Fruit fly (Drosophila melanogaster) whole organism, embryonic: Measurements from ENCODE around the gene CG10254.

Experiments
- ATbp ChIP-seq: fragments of 200-800 bp; sonication (Bioruptor generic); optimal IDR thresholded peaks from 2 replicates; lab custom pipeline; 2017; ENCODE audit warnings: missing biosample characterization, mild to moderate bottlenecking, missing genetic modification characterization, missing genetic modification reagents
- Aef1 ChIP-seq: fragments of 200-800 bp; sonication (Bioruptor generic); IDR thresholded peaks from 3 replicates; pipeline ENCODE4 v1.3.6; 2022; ENCODE audit warnings: missing biosample characterization, missing genetic modification characterization
- B-H1 ChIP-seq: fragments of 200-800 bp; sonication (Bioruptor generic); IDR thresholded peaks from 3 replicates; pipeline ENCODE4 v1.3.6; 2022; ENCODE audit warnings: missing biosample characterization, missing genetic modification characterization
- CG13287 ChIP-seq: fragments of 200-800 bp; sonication (Bioruptor generic); IDR thresholded peaks from 2 replicates; pipeline ENCODE4 v1.3.6; 2022; ENCODE audit warnings: missing biosample characterization, missing genetic modification characterization; ENCODE audit not compliant: partially characterized antibody
- CG14014 ChIP-seq: fragments of 200-800 bp; sonication (Bioruptor generic); IDR thresholded peaks from 2 replicates; pipeline ENCODE4 v1.3.6; 2022; ENCODE audit warnings: missing biosample characterization, missing genetic modification characterization
- CG14050 ChIP-seq: fragments of 200-800 bp; sonication (Bioruptor generic); IDR thresholded peaks from 3 replicates; pipeline ENCODE4 v1.3.6; 2022; ENCODE audit warnings: missing biosample characterization, missing genetic modification characterization
- CG14441 ChIP-seq: fragments of 200-800 bp; sonication (Bioruptor generic); IDR thresholded peaks from 2 replicates; pipeline ENCODE4 v1.3.6; 2022; ENCODE audit warnings: missing biosample characterization, missing genetic modification characterization
- CG17359 ChIP-seq: fragments of 200-800 bp; sonication (Bioruptor generic); optimal IDR thresholded peaks from 3 replicates; lab custom pipeline; 2018; ENCODE audit warnings: missing biosample characterization, mild to moderate bottlenecking, missing genetic modification characterization, moderate library complexity
- CG17568 ChIP-seq: fragments of 200-800 bp; sonication (Bioruptor generic); optimal IDR thresholded peaks from 2 replicates; lab custom pipeline; 2018; ENCODE audit warnings: missing biosample characterization, mild to moderate bottlenecking, missing genetic modification characterization, moderate library complexity
- CG17912 ChIP-seq: fragments of 200-800 bp; sonication (Bioruptor generic); optimal IDR thresholded peaks from 2 replicates; lab custom pipeline; 2018; ENCODE audit warnings: missing biosample characterization, mild to moderate bottlenecking, missing genetic modification characterization
- CG18764 ChIP-seq: fragments of 200-800 bp; sonication (Bioruptor generic); optimal IDR thresholded peaks from 3 replicates; lab custom pipeline; 2016; ENCODE audit warnings: missing biosample characterization, missing genetic modification characterization
- CG2120 ChIP-seq: fragments of 200-800 bp; sonication (Bioruptor generic); optimal IDR thresholded peaks from 3 replicates; lab custom pipeline; 2016; ENCODE audit warnings: missing biosample characterization, missing genetic modification characterization
- CG2199 ChIP-seq: fragments of 200-800 bp; sonication (Bioruptor generic); IDR thresholded peaks from 3 replicates; pipeline ENCODE4 v1.3.6; 2022; ENCODE audit warnings: missing biosample characterization, missing genetic modification characterization
- CG32767 ChIP-seq: fragments of 200-800 bp; sonication (Bioruptor generic); IDR thresholded peaks from 2 replicates; pipeline ENCODE4 v1.3.6; 2022; ENCODE audit warnings: missing biosample characterization, missing genetic modification characterization
- CG3281 ChIP-seq: fragments of 200-800 bp; sonication (Bioruptor generic); optimal IDR thresholded peaks from 3 replicates; lab custom pipeline; 2017; ENCODE audit warnings: missing biosample characterization, mild to moderate bottlenecking, missing genetic modification characterization
- CG4404 ChIP-seq: fragments of 200-800 bp; sonication (Bioruptor generic); IDR thresholded peaks from 2 replicates; pipeline ENCODE4 v1.3.6; 2022; ENCODE audit warnings: missing biosample characterization, missing genetic modification characterization
- CG4617 ChIP-seq: fragments of 200-800 bp; sonication (Bioruptor generic); optimal IDR thresholded peaks from 3 replicates; lab custom pipeline; 2016; ENCODE audit warnings: missing biosample characterization, missing genetic modification characterization, borderline replicate concordance
- CG4730 ChIP-seq: fragments of 200-800 bp; sonication (Bioruptor generic); IDR thresholded peaks from 2 replicates; pipeline ENCODE4 v1.3.6; 2022; ENCODE audit warnings: missing biosample characterization, missing genetic modification characterization
- CG5180 ChIP-seq: fragments of 200-800 bp; sonication (Bioruptor generic); optimal IDR thresholded peaks from 3 replicates; lab custom pipeline; 2017; ENCODE audit warnings: missing biosample characterization, missing genetic modification characterization, mild to moderate bottlenecking, moderate library complexity, missing genetic modification reagents
- CG7271 ChIP-seq: fragments of 200-800 bp; sonication (Bioruptor generic); optimal IDR thresholded peaks from 2 replicates; lab custom pipeline; 2018; ENCODE audit warnings: missing biosample characterization, mild to moderate bottlenecking, missing genetic modification characterization, moderate library complexity
- CG7556 ChIP-seq: fragments of 200-800 bp; sonication (Bioruptor generic); optimal IDR thresholded peaks from 2 replicates; lab custom pipeline; 2017; ENCODE audit warnings: missing biosample characterization, mild to moderate bottlenecking, missing genetic modification characterization
- CG8924 ChIP-seq: fragments of 200-800 bp; optimal IDR thresholded peaks from 3 replicates; lab custom pipeline; 2019; ENCODE audit warnings: missing biosample characterization, mild to moderate bottlenecking, missing genetic modification characterization, moderate library complexity
- CG9215 ChIP-seq: fragments of 200-800 bp; sonication (Bioruptor generic); IDR thresholded peaks from 2 replicates; pipeline ENCODE4 v1.3.6; 2022; ENCODE audit warnings: missing biosample characterization, missing genetic modification characterization
- Dll ChIP-seq: fragments of 200-800 bp; sonication (Bioruptor generic); IDR thresholded peaks from 4 replicates; pipeline ENCODE4 v1.3.6; 2022; ENCODE audit warnings: missing biosample characterization, missing genetic modification characterization; ENCODE audit not compliant: partially characterized antibody
- E2f1 ChIP-seq: fragments of 200-800 bp; sonication (Bioruptor generic); IDR thresholded peaks from 2 replicates; pipeline ENCODE4 v1.3.6; 2022; ENCODE audit warnings: missing biosample characterization, missing genetic modification characterization
- Hand ChIP-seq: fragments of 200-800 bp; sonication (Bioruptor generic); optimal IDR thresholded peaks from 2 replicates; lab custom pipeline; 2017; ENCODE audit warnings: mild to moderate bottlenecking, missing biosample characterization, missing genetic modification reagents, missing genetic modification characterization
- Hr51 ChIP-seq, 2 experiments: fragments of 200-800 bp; sonication (Bioruptor generic); optimal IDR thresholded peaks; 2 replicates in 1 of 2; 3 replicates in 1 of 2; lab custom pipeline; 2016 to 2018; ENCODE audit warnings: missing biosample characterization in 2 of 2, missing genetic modification characterization in 2 of 2, mild to moderate bottlenecking in 1 of 2, moderate library complexity in 1 of 2
- Hsf ChIP-seq: fragments of 200-800 bp; sonication (Bioruptor generic); optimal IDR thresholded peaks from 3 replicates; lab custom pipeline; 2016; ENCODE audit warnings: missing biosample characterization, missing genetic modification characterization
- Max ChIP-seq: fragments of 200-800 bp; sonication (Bioruptor generic); optimal IDR thresholded peaks from 2 replicates; lab custom pipeline; 2016; ENCODE audit warnings: missing biosample characterization, mild to moderate bottlenecking, missing genetic modification characterization
- NK7.1 ChIP-seq: fragments of 200-800 bp; sonication (Bioruptor generic); optimal IDR thresholded peaks from 3 replicates; lab custom pipeline; 2016; ENCODE audit warnings: missing biosample characterization, missing genetic modification characterization
- Opbp ChIP-seq: fragments of 200-800 bp; sonication (Bioruptor generic); IDR thresholded peaks from 3 replicates; pipeline ENCODE4 v1.3.6; 2022; ENCODE audit warnings: missing biosample characterization, missing genetic modification characterization; ENCODE audit not compliant: partially characterized antibody
- Side ChIP-seq: fragments of 200-800 bp; sonication (Bioruptor generic); optimal IDR thresholded peaks from 2 replicates; lab custom pipeline; 2016; ENCODE audit warnings: missing biosample characterization, missing genetic modification characterization
- Stat92E ChIP-seq, 3 experiments: fragments of >200 bp in 2 of 3; fragments of 200-800 bp in 1 of 3; sonication (Bioruptor generic) in 1 of 3; optimal IDR thresholded peaks; 2 replicates each; lab custom pipeline; 2017 to 2019; ENCODE audit warnings: missing biosample characterization in 3 of 3, missing genetic modification characterization in 3 of 3, mild to moderate bottlenecking in 1 of 3, moderate library complexity in 1 of 3
- cad ChIP-seq: fragments of >200 bp; optimal IDR thresholded peaks from 2 replicates; lab custom pipeline; 2017; ENCODE audit warnings: missing biosample characterization, missing genetic modification characterization
- chif ChIP-seq, 2 experiments: fragments of 200-800 bp; sonication (Bioruptor generic); optimal IDR thresholded peaks; 3 replicates each; lab custom pipeline; 2016; ENCODE audit warnings: missing biosample characterization in 2 of 2, missing genetic modification characterization in 2 of 2
- fd102C ChIP-seq: fragments of 200-800 bp; sonication (Bioruptor generic); optimal IDR thresholded peaks from 2 replicates; lab custom pipeline; 2018; ENCODE audit warnings: missing biosample characterization, mild to moderate bottlenecking, missing genetic modification characterization, moderate library complexity
- fd96Cb ChIP-seq: fragments of 200-800 bp; sonication (Bioruptor generic); optimal IDR thresholded peaks from 2 replicates; lab custom pipeline; 2018; ENCODE audit warnings: missing biosample characterization, mild to moderate bottlenecking, missing genetic modification characterization, moderate library complexity
- fru ChIP-seq: fragments of >200 bp; optimal IDR thresholded peaks from 2 replicates; lab custom pipeline; 2017
- gro ChIP-seq: fragments of 200-800 bp; sonication (Bioruptor generic); optimal IDR thresholded peaks from 2 replicates; lab custom pipeline; 2016; ENCODE audit warnings: missing biosample characterization, missing genetic modification characterization
- lov ChIP-seq, 2 experiments: fragments of 200-800 bp in 1 of 2; fragments of >200 bp in 1 of 2; sonication (Bioruptor generic) in 1 of 2; IDR thresholded peaks in 1 of 2; optimal IDR thresholded peaks in 1 of 2; 2 replicates in 1 of 2; 3 replicates in 1 of 2; pipeline versions ENCODE4 v1.3.6 to Lab custom; 2017 to 2022; ENCODE audit warnings: missing biosample characterization in 1 of 2, missing genetic modification characterization in 1 of 2
- nerfin-2 ChIP-seq: fragments of 200-800 bp; sonication (Bioruptor generic); IDR thresholded peaks from 2 replicates; pipeline ENCODE4 v1.3.6; 2022; ENCODE audit warnings: missing biosample characterization, missing genetic modification characterization; ENCODE audit not compliant: partially characterized antibody
- nmo ChIP-seq: fragments of 200-800 bp; sonication (Bioruptor generic); optimal IDR thresholded peaks from 2 replicates; lab custom pipeline; 2018; ENCODE audit warnings: missing biosample characterization, mild to moderate bottlenecking, missing genetic modification characterization, moderate library complexity
- pfk ChIP-seq: fragments of 200-800 bp; sonication (Bioruptor generic); optimal IDR thresholded peaks from 2 replicates; lab custom pipeline; 2018; ENCODE audit warnings: missing biosample characterization, mild to moderate bottlenecking, missing genetic modification characterization, moderate library complexity
- pum ChIP-seq: fragments of 200-800 bp; sonication (Bioruptor generic); optimal IDR thresholded peaks from 2 replicates; lab custom pipeline; 2016; ENCODE audit warnings: missing biosample characterization, missing genetic modification characterization
- sima ChIP-seq: fragments of 200-800 bp; sonication (Bioruptor generic); optimal IDR thresholded peaks from 2 replicates; lab custom pipeline; 2016; ENCODE audit warnings: missing biosample characterization, missing genetic modification characterization
- tap ChIP-seq: fragments of 200-800 bp; optimal IDR thresholded peaks from 3 replicates; lab custom pipeline; 2019; ENCODE audit warnings: missing biosample characterization, mild to moderate bottlenecking, missing genetic modification characterization, moderate library complexity
- usp ChIP-seq: fragments of >200 bp; optimal IDR thresholded peaks from 2 replicates; lab custom pipeline; 2017; ENCODE audit warnings: missing biosample characterization, missing genetic modification characterization
- wor ChIP-seq: fragments of 200-800 bp; sonication (Bioruptor generic); IDR thresholded peaks from 2 replicates; pipeline ENCODE4 v1.3.6; 2022; ENCODE audit warnings: missing biosample characterization, missing genetic modification characterization
- yki ChIP-seq: fragments of >200 bp; optimal IDR thresholded peaks from 3 replicates; lab custom pipeline; 2018
- z ChIP-seq: fragments of 200-800 bp; sonication (Bioruptor generic); IDR thresholded peaks from 3 replicates; pipeline ENCODE4 v1.3.6; 2022; ENCODE audit warnings: missing biosample characterization, missing genetic modification characterization

CG10254 gene

dm6 chr3R:23646183-23646582 lies 48.6 kb downstream of the CG10254 start (continued):
- TF ChIP-seq CG5180 (peak; percentile 38), chif (GFP tag; optimal IDR thresholded peaks at IDR 0.05; lab: Kevin White, UChicago) (peak; percentile 69 to 77), CG14441 (GFP tag; lab: Robert Waterston, UW) (peak; percentile 83), Opbp (GFP tag; lab: Robert Waterston, UW) (no peak), CG17359 (tag; lab: Kevin White, UChicago) (peak; percentile 84), CG4617 (GFP tag; lab: Kevin White, UChicago) (no peak), CG32767 (GFP tag; lab: Robert Waterston, UW) (0 out of 2 replicates have a peak, but pooled peaks have one; percentile 28), pfk (no peak), gro (GFP tag; lab: Kevin White, UChicago) (peak; percentile 20), CG2120 (GFP tag; lab: Kevin White, UChicago) (peak; percentile 53), pum (GFP tag; lab: Kevin White, UChicago) (peak; percentile 63), CG4404 (GFP tag; lab: Robert Waterston, UW) (peak; percentile 51), tap (tag; lab: Kevin White, UChicago) (peak; percentile 73), cad (GFP tag; lab: Kevin White, UChicago) (no peak), Hand (GFP tag; lab: Kevin White, UChicago) (peak; percentile 36), nmo (GFP tag; lab: Kevin White, UChicago) (peak; percentile 73), CG13287 (GFP tag; lab: Robert Waterston, UW) (no peak), wor (GFP tag; lab: Robert Waterston, UW) (peak; percentile 63), CG9215 (GFP tag; lab: Robert Waterston, UW) (peak; percentile 52), CG4730 (peak; percentile 71), CG7556 (peak; percentile 57), CG17568 (GFP tag; lab: Kevin White, UChicago) (peak; percentile 50), CG14014 (GFP tag; lab: Robert Waterston, UW) (peak; percentile 65), CG3281 (GFP tag; lab: Kevin White, UChicago) (peak; percentile 45), z (no peak), nerfin-2 (GFP tag; lab: Robert Waterston, UW) (0 out of 2 replicates have a peak, but pooled peaks have one; percentile 28), fd96Cb (tag; lab: Kevin White, UChicago) (peak; percentile 75), yki (lab: Kevin White, UChicago) (no peak), fd102C (GFP tag; lab: Kevin White, UChicago) (no peak), sima (GFP tag; lab: Kevin White, UChicago) (no peak), CG7271 (tag; lab: Kevin White, UChicago) (no peak), NK7.1 (GFP tag; lab: Kevin White, UChicago) (no peak), B-H1 (peak; percentile 73), Aef1 (peak; percentile 74), Hr51 (GFP tag; optimal IDR thresholded peaks at IDR 0.05; lab: Kevin White, UChicago) (peak in 1 of 2 experiments; percentile 78), Stat92E (GFP tag; optimal IDR thresholded peaks at IDR 0.05; lab: Kevin White, UChicago) (no peak), CG18764 (peak; percentile 34), Side (GFP tag; lab: Kevin White, UChicago) (peak; percentile 38), Dll (no peak), usp (GFP tag; lab: Kevin White, UChicago) (no peak), CG2199 (GFP tag; lab: Robert Waterston, UW) (peak; percentile 49; the same call in 1 of the 3 replicates), Max (GFP tag; lab: Kevin White, UChicago) (peak; percentile 62), CG14050 (GFP tag; lab: Robert Waterston, UW) (peak; percentile 59; the same call in 2 of the 3 replicates), E2f1 (GFP tag; lab: Robert Waterston, UW) (peak; percentile 77), ATbp (GFP tag; lab: Kevin White, UChicago) (peak; percentile 77), CG17912 (GFP tag; lab: Kevin White, UChicago) (no peak), Hsf (GFP tag; lab: Kevin White, UChicago) (peak; percentile 75), CG8924 (tag; lab: Kevin White, UChicago) (peak; percentile 55), lov (optimal IDR thresholded peaks at IDR 0.05; lab: Kevin White, UChicago) (no peak), lov (GFP tag; IDR thresholded peaks at IDR 0.05; lab: Robert Waterston, UW) (peak; percentile 86), fru (no peak)
